Worm (Caenorhabditis elegans) whole organism, L2 larva: Measurements from ENCODE around the gene R13D11.3.
A peak's percentile ranks its signal among the peaks of the same experiment; 100 is the strongest.

Experiments used
- C34F6.9 ChIP-seq: fragments of 150-350 bp; optimal IDR thresholded peaks from 2 replicates; lab custom pipeline; 2014; ENCODE audit warnings: missing biosample characterization, missing genetic modification characterization
- F13H6.1 ChIP-seq: sonication (generic microtip); optimal IDR thresholded peaks from 2 replicates; lab custom pipeline; 2016; ENCODE audit warnings: missing genetic modification characterization, missing compliant biosample characterization
- R02D3.7 ChIP-seq: fragments of 150-350 bp; optimal IDR thresholded peaks from 2 replicates; lab custom pipeline; 2014; ENCODE audit warnings: missing biosample characterization, missing genetic modification characterization
- Y55F3AM.14 ChIP-seq: fragments of 200-800 bp; sonication (Bioruptor generic); optimal IDR thresholded peaks from 2 replicates; lab custom pipeline; 2018; ENCODE audit warnings: mild to moderate bottlenecking, missing genetic modification characterization, missing compliant biosample characterization
- ZK546.5 ChIP-seq: sonication (generic microtip); optimal IDR thresholded peaks from 2 replicates; lab custom pipeline; 2017; ENCODE audit warnings: missing biosample characterization, missing genetic modification characterization
- alr-1 ChIP-seq: fragments of 150-350 bp; optimal IDR thresholded peaks from 2 replicates; lab custom pipeline; 2014; ENCODE audit warnings: missing biosample characterization, missing genetic modification characterization
- aly-2 ChIP-seq: fragments of 150-350 bp; optimal IDR thresholded peaks from 2 replicates; lab custom pipeline; 2014; ENCODE audit warnings: missing biosample characterization, missing genetic modification characterization
- ama-1 ChIP-seq: fragments of 150-350 bp; optimal IDR thresholded peaks from 2 replicates; lab custom pipeline; 2018; ENCODE audit warnings: inconsistent platforms
- blmp-1 ChIP-seq: sonication (generic microtip); optimal IDR thresholded peaks from 2 replicates; lab custom pipeline; 2017; ENCODE audit warnings: missing genetic modification characterization, mild to moderate bottlenecking, missing compliant biosample characterization, antibody characterized with exemption, moderate library complexity; ENCODE audit not compliant: insufficient read depth
- ceh-16 ChIP-seq: fragments of 150-350 bp; optimal IDR thresholded peaks from 2 replicates; lab custom pipeline; 2014; ENCODE audit warnings: missing biosample characterization, missing genetic modification characterization
- crh-2 ChIP-seq: sonication (generic microtip); optimal IDR thresholded peaks from 2 replicates; lab custom pipeline; 2017; ENCODE audit warnings: missing biosample characterization, missing genetic modification characterization
- dmd-4 ChIP-seq: sonication (generic microtip); optimal IDR thresholded peaks from 2 replicates; lab custom pipeline; 2017; ENCODE audit warnings: missing biosample characterization, missing genetic modification characterization
- egl-27 ChIP-seq: sonication (generic microtip); optimal IDR thresholded peaks from 3 replicates; lab custom pipeline; 2017; ENCODE audit warnings: missing biosample characterization, missing genetic modification reagents, missing genetic modification characterization
- elt-1 ChIP-seq: fragments of 150-350 bp; optimal IDR thresholded peaks from 2 replicates; lab custom pipeline; 2014; ENCODE audit warnings: missing biosample characterization, missing genetic modification characterization
- elt-3 ChIP-seq: sonication (generic microtip); optimal IDR thresholded peaks from 2 replicates; lab custom pipeline; 2017; ENCODE audit warnings: missing biosample characterization, missing genetic modification characterization
- fos-1 ChIP-seq: fragments of 150-350 bp; optimal IDR thresholded peaks from 2 replicates; lab custom pipeline; 2014; ENCODE audit warnings: missing biosample characterization, missing genetic modification characterization
- gmeb-1 ChIP-seq: fragments of 150-350 bp; optimal IDR thresholded peaks from 2 replicates; lab custom pipeline; 2014; ENCODE audit warnings: missing biosample characterization, missing genetic modification characterization
- lin-11 ChIP-seq: fragments of 150-350 bp; sonication (generic microtip); optimal IDR thresholded peaks from 2 replicates; lab custom pipeline; 2014; ENCODE audit warnings: missing biosample characterization, missing genetic modification characterization, inconsistent platforms, mixed read lengths
- lin-13 ChIP-seq: fragments of 150-350 bp; optimal IDR thresholded peaks from 2 replicates; lab custom pipeline; 2014; ENCODE audit warnings: missing biosample characterization, missing genetic modification reagents, missing genetic modification characterization
- lin-39 ChIP-seq: fragments of 150-350 bp; optimal IDR thresholded peaks from 2 replicates; lab custom pipeline; 2014; ENCODE audit warnings: missing biosample characterization, missing genetic modification reagents, missing genetic modification characterization
- lsy-2 ChIP-seq, 2 experiments: fragments of 150-350 bp in 1 of 2; sonication (generic microtip) in 1 of 2; optimal IDR thresholded peaks; 2 replicates each; lab custom pipeline; 2014 to 2017; ENCODE audit warnings: missing biosample characterization in 2 of 2, missing genetic modification characterization in 2 of 2
- mab-5 ChIP-seq: fragments of 150-350 bp; optimal IDR thresholded peaks from 2 replicates; lab custom pipeline; 2014; ENCODE audit warnings: missing biosample characterization, missing genetic modification characterization
- mbf-1 ChIP-seq: sonication (generic microtip); optimal IDR thresholded peaks from 2 replicates; lab custom pipeline; 2017; ENCODE audit warnings: missing biosample characterization, missing genetic modification characterization
- mdl-1 ChIP-seq, 2 experiments: fragments of 150-350 bp in 1 of 2; sonication (generic microtip) in 1 of 2; optimal IDR thresholded peaks; 2 replicates each; lab custom pipeline; 2017; ENCODE audit warnings: missing biosample characterization in 2 of 2, missing genetic modification characterization in 2 of 2
- nhr-10 ChIP-seq: sonication (generic microtip); optimal IDR thresholded peaks from 2 replicates; lab custom pipeline; 2017; ENCODE audit warnings: missing biosample characterization, missing genetic modification characterization
- nhr-11 ChIP-seq: fragments of 150-350 bp; optimal IDR thresholded peaks from 2 replicates; lab custom pipeline; 2014; ENCODE audit warnings: missing biosample characterization, missing genetic modification characterization
- nhr-12 ChIP-seq: fragments of 150-350 bp; optimal IDR thresholded peaks from 2 replicates; lab custom pipeline; 2014; ENCODE audit warnings: missing biosample characterization, missing genetic modification characterization
- nhr-129 ChIP-seq: fragments of 150-350 bp; optimal IDR thresholded peaks from 2 replicates; lab custom pipeline; 2014; ENCODE audit warnings: missing biosample characterization, missing genetic modification characterization
- nhr-21 ChIP-seq: fragments of 150-350 bp; optimal IDR thresholded peaks from 2 replicates; lab custom pipeline; 2014; ENCODE audit warnings: missing biosample characterization, missing genetic modification characterization
- nhr-23 ChIP-seq: fragments of 150-350 bp; optimal IDR thresholded peaks from 2 replicates; lab custom pipeline; 2014; ENCODE audit warnings: missing biosample characterization, missing genetic modification reagents, missing genetic modification characterization
- nhr-237 ChIP-seq: fragments of 150-350 bp; optimal IDR thresholded peaks from 2 replicates; lab custom pipeline; 2014; ENCODE audit warnings: missing biosample characterization, missing genetic modification characterization
- nhr-25 ChIP-seq: fragments of 150-350 bp; sonication (generic microtip); optimal IDR thresholded peaks from 3 replicates; lab custom pipeline; 2014; ENCODE audit warnings: missing biosample characterization, missing genetic modification characterization
- nhr-6 ChIP-seq: fragments of 150-350 bp; optimal IDR thresholded peaks from 2 replicates; lab custom pipeline; 2014; ENCODE audit warnings: missing biosample characterization, missing genetic modification characterization
- nhr-77 ChIP-seq: fragments of 150-350 bp; optimal IDR thresholded peaks from 2 replicates; lab custom pipeline; 2014; ENCODE audit warnings: missing biosample characterization, missing genetic modification characterization
- peb-1 ChIP-seq: fragments of 150-350 bp; optimal IDR thresholded peaks from 2 replicates; lab custom pipeline; 2014; ENCODE audit warnings: missing biosample characterization, missing genetic modification characterization
- sem-4 ChIP-seq: fragments of 150-350 bp; optimal IDR thresholded peaks from 2 replicates; lab custom pipeline; 2014; ENCODE audit warnings: missing biosample characterization, missing genetic modification reagents, missing genetic modification characterization
- skn-1 ChIP-seq: sonication (generic microtip); optimal IDR thresholded peaks from 2 replicates; lab custom pipeline; 2017; ENCODE audit warnings: missing biosample characterization, missing genetic modification characterization
- sma-3 ChIP-seq: sonication (generic microtip); optimal IDR thresholded peaks from 2 replicates; lab custom pipeline; 2016; ENCODE audit warnings: missing genetic modification reagents, missing genetic modification characterization, missing compliant biosample characterization
- sma-9 ChIP-seq, 2 experiments: fragments of 150-350 bp in 1 of 2; sonication (generic microtip) in 1 of 2; optimal IDR thresholded peaks; 2 replicates each; lab custom pipeline; 2014 to 2016; ENCODE audit warnings: missing genetic modification characterization in 2 of 2, mild to moderate bottlenecking in 1 of 2, missing biosample characterization in 1 of 2, missing compliant biosample characterization in 1 of 2, missing genetic modification reagents in 1 of 2, moderate library complexity in 1 of 2
- snpc-4 ChIP-seq: fragments of 150-350 bp; optimal IDR thresholded peaks from 2 replicates; lab custom pipeline; 2014; ENCODE audit warnings: missing biosample characterization, missing genetic modification characterization
- unc-39 ChIP-seq: fragments of 150-350 bp; optimal IDR thresholded peaks from 2 replicates; lab custom pipeline; 2014; ENCODE audit warnings: missing biosample characterization, missing genetic modification characterization
- unc-55 ChIP-seq: fragments of 150-350 bp; sonication (generic microtip); optimal IDR thresholded peaks from 3 replicates; lab custom pipeline; 2014; ENCODE audit warnings: missing biosample characterization, missing genetic modification reagents, missing genetic modification characterization
- unc-62 ChIP-seq: fragments of 150-350 bp; optimal IDR thresholded peaks from 2 replicates; lab custom pipeline; 2014; ENCODE audit warnings: missing biosample characterization, missing genetic modification reagents, missing genetic modification characterization
- zag-1 ChIP-seq: fragments of 150-350 bp; optimal IDR thresholded peaks from 2 replicates; lab custom pipeline; 2014; ENCODE audit warnings: missing biosample characterization, missing genetic modification characterization
- ztf-1 ChIP-seq: fragments of 200-800 bp; sonication (Bioruptor generic); conservative IDR thresholded peaks from 2 replicates; pipeline ENCODE4 v1.3.6; 2022; ENCODE audit warnings: missing genetic modification characterization, missing compliant biosample characterization
- ztf-11 ChIP-seq: sonication (generic microtip); optimal IDR thresholded peaks from 2 replicates; lab custom pipeline; 2017; ENCODE audit warnings: missing biosample characterization, missing genetic modification characterization
- ztf-4 ChIP-seq: fragments of 150-350 bp; optimal IDR thresholded peaks from 2 replicates; lab custom pipeline; 2014; ENCODE audit warnings: missing biosample characterization, missing genetic modification characterization

The R13D11.3 gene

DNA sequence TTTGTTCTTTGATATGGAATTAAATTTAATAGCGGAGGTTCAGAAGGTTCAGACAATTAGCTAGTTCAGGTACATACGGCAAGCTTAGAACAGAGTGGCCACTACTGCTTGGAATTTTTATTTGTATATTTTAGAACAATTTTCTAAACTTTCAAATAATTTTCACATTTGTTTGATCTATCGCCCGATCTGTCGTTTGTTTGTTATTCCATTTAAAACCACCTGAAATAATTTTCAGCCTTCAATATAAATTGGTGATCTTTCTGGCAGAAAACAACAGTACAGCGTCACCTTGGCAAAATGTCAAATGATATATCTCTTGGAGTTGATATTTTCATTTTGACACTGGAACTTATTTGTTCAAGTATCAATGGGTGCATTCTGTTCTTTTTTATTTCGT lies at the start of gene R13D11.3:
Gene R13D11.3 (plus strand): TSS at position 301 of the 400 bp plus-strand sequence.
- TF ChIP-seq lin-13 (GFP tag; lab: Kevin White, UChicago), result no peak
- TF ChIP-seq elt-1 (tag; lab: Kevin White, UChicago), result no peak
- TF ChIP-seq ztf-11 (tag; lab: Kevin White, UChicago), result no peak
- no peak for TF ChIP-seq lin-39 (tag; lab: Kevin White, UChicago)
- no peak for TF ChIP-seq fos-1
- no peak for TF ChIP-seq sem-4 (tag; lab: Kevin White, UChicago)
- no peak for TF ChIP-seq nhr-6 (tag; lab: Kevin White, UChicago)
- TF ChIP-seq ceh-16 (tag; lab: Kevin White, UChicago), result no peak
- TF ChIP-seq egl-27 (tag; lab: Kevin White, UChicago), result no peak
- no peak for TF ChIP-seq ZK546.5 (tag; lab: Kevin White, UChicago)
- TF ChIP-seq mbf-1 (tag; lab: Kevin White, UChicago), result no peak
- TF ChIP-seq mdl-1 (tag; optimal IDR thresholded peaks at IDR 0.05; lab: Kevin White, UChicago), result no peak
- no peak for TF ChIP-seq mab-5
- no peak for TF ChIP-seq zag-1

DNA sequence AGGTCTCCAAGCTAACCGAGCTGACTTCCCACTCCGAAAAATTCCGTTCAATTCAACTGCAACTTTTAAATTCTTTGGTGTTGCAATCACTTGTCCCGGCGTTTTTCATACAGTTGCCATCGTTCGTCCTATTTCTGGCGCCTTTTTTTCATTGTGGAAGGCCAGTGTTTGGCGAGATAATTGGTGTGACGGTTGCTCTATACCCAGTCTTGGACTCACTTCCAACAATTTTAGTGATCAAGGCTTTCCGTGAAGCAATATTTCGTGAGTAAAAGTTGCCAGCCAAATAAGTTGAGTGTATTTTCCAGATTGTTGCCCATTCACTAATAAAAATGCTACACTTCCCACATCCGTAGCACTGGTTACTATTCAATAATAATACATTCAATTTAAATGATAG lies 42.6 kb upstream of the R13D11.3 start:
- TF ChIP-seq ztf-4 (no peak), blmp-1 (tag; lab: Kevin White, UChicago) (no peak), C34F6.9 (tag; lab: Kevin White, UChicago) (no peak), nhr-21 (tag; lab: Kevin White, UChicago) (no peak), ama-1 (no peak), mbf-1 (tag; lab: Kevin White, UChicago) (no peak), snpc-4 (tag; lab: Kevin White, UChicago) (no peak), ztf-1 (GFP tag; lab: Robert Waterston, UW) (no peak), dmd-4 (tag; lab: Kevin White, UChicago) (no peak), crh-2 (tag; lab: Kevin White, UChicago) (no peak), elt-3 (no peak)

DNA sequence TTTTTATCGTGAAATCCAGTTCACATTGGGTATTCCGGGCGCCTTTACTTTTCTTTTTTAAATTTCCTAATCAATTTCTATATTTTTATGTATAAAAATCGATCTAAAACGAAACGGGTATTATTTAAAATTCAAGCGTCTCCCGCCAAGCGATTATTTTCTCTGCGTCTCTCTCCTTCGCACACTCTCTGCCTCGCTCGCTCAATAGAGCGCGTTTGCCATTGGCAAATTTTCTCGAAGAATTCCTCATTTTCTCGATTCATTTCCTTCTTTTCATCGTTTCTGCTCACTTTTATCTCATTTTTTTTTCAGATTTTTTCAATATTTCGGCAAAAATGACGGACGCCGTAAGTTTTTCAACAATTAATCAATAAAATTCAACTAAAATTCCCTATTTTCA lies 41.6 kb upstream of the R13D11.3 start, which contains the start of gene sti-1:
Gene sti-1 (plus strand): TSS at position 263 of the 400 bp plus-strand sequence.
- TF ChIP-seq ama-1, result peak; percentile 55
- peak; percentile 72 for TF ChIP-seq ztf-4
- TF ChIP-seq ceh-16 (tag; lab: Kevin White, UChicago), result no peak
- peak; percentile 66 for TF ChIP-seq nhr-6 (tag; lab: Kevin White, UChicago)
- TF ChIP-seq ZK546.5 (tag; lab: Kevin White, UChicago), result no peak
- TF ChIP-seq gmeb-1 (tag; lab: Kevin White, UChicago), result peak; percentile 98
- peak; percentile 90 for TF ChIP-seq crh-2 (tag; lab: Kevin White, UChicago)
- TF ChIP-seq ztf-1 (GFP tag; lab: Robert Waterston, UW), result no peak
- TF ChIP-seq unc-55 (GFP tag; lab: Kevin White, UChicago), result peak; percentile 89
- TF ChIP-seq lsy-2 (tag; optimal IDR thresholded peaks at IDR 0.05; lab: Kevin White, UChicago), result peak; percentile 64 to 90
- TF ChIP-seq nhr-11, result no peak
- TF ChIP-seq elt-1 (tag; lab: Kevin White, UChicago), result no peak
- TF ChIP-seq lin-11, result peak; percentile 79
- no peak for TF ChIP-seq unc-39 (tag; lab: Kevin White, UChicago)
- no peak for TF ChIP-seq nhr-10
- TF ChIP-seq unc-62 (GFP tag; lab: Kevin White, UChicago), result peak; percentile 9
- peak; percentile 69 for TF ChIP-seq nhr-129
- no peak for TF ChIP-seq skn-1
- TF ChIP-seq nhr-23 (tag; lab: Kevin White, UChicago), result no peak
- TF ChIP-seq nhr-25 (tag; lab: Kevin White, UChicago), result peak; percentile 69
- TF ChIP-seq aly-2, result no peak
- TF ChIP-seq nhr-237, result peak; percentile 9
- peak; percentile 80 for TF ChIP-seq F13H6.1 (tag; lab: Kevin White, UChicago)
- peak; percentile 35 for TF ChIP-seq snpc-4 (tag; lab: Kevin White, UChicago)
- no peak for TF ChIP-seq nhr-77 (tag; lab: Kevin White, UChicago)
- no peak for TF ChIP-seq alr-1 (tag; lab: Kevin White, UChicago)
- TF ChIP-seq ztf-11 (tag; lab: Kevin White, UChicago), result no peak
- no peak for TF ChIP-seq mbf-1 (tag; lab: Kevin White, UChicago)
- peak; percentile 89 for TF ChIP-seq sma-9 (GFP tag; optimal IDR thresholded peaks at IDR 0.05; lab: Kevin White, UChicago)
- TF ChIP-seq sma-9 (tag; optimal IDR thresholded peaks at IDR 0.05; lab: Kevin White, UChicago), result no peak
- TF ChIP-seq dmd-4 (tag; lab: Kevin White, UChicago), result no peak
- peak; percentile 70 for TF ChIP-seq mab-5
- no peak for TF ChIP-seq mdl-1 (tag; optimal IDR thresholded peaks at IDR 0.05; lab: Kevin White, UChicago)
- TF ChIP-seq peb-1 (tag; lab: Kevin White, UChicago), result no peak
- peak; percentile 88 for TF ChIP-seq lin-13 (GFP tag; lab: Kevin White, UChicago)
- no peak for TF ChIP-seq lin-39 (tag; lab: Kevin White, UChicago)
- peak; percentile 90 for TF ChIP-seq sma-3 (GFP tag; lab: Kevin White, UChicago)
- no peak for TF ChIP-seq elt-3
- no peak for TF ChIP-seq zag-1
- TF ChIP-seq Y55F3AM.14 (GFP tag; lab: Kevin White, UChicago), result no peak
- peak; percentile 81 for TF ChIP-seq nhr-21 (tag; lab: Kevin White, UChicago)
- TF ChIP-seq nhr-12 (tag; lab: Kevin White, UChicago), result no peak
- peak; percentile 93 for TF ChIP-seq C34F6.9 (tag; lab: Kevin White, UChicago)
- TF ChIP-seq R02D3.7 (tag; lab: Kevin White, UChicago), result peak; percentile 1
- TF ChIP-seq blmp-1 (tag; lab: Kevin White, UChicago), result peak; percentile 26
